Worm (Caenorhabditis elegans) whole organism, L4 larva: Measurements from ENCODE around the gene C01B9.4.
A peak's percentile ranks its signal among the peaks of the same experiment; 100 is the strongest.

Experiments
- D1046.2 ChIP-seq: fragments of 200-800 bp; sonication (Bioruptor generic); IDR thresholded peaks from 2 replicates; pipeline ENCODE4 v1.3.6; 2022; ENCODE audit warnings: missing genetic modification characterization, missing compliant biosample characterization
- F44E2.7 ChIP-seq: fragments of 200-800 bp; sonication (Bioruptor generic); IDR thresholded peaks from 2 replicates; pipeline ENCODE4 v2.1.2; 2022; ENCODE audit warnings: missing genetic modification characterization, missing compliant biosample characterization
- R02D3.7 ChIP-seq: fragments of 150-350 bp; sonication (generic microtip); optimal IDR thresholded peaks from 3 replicates; lab custom pipeline; 2014; ENCODE audit warnings: missing biosample characterization, missing genetic modification characterization
- Y48G9A.11 ChIP-seq: fragments of 200-800 bp; sonication (Bioruptor generic); IDR thresholded peaks from 2 replicates; pipeline ENCODE4 v1.3.6; 2022; ENCODE audit warnings: missing genetic modification reagents, missing genetic modification characterization, missing compliant biosample characterization
- Y75B8A.6 ChIP-seq: fragments of 200-800 bp; sonication (Bioruptor generic); IDR thresholded peaks from 2 replicates; pipeline ENCODE4 v1.3.6; 2022; ENCODE audit warnings: missing genetic modification reagents, missing genetic modification characterization, missing compliant biosample characterization
- ZK546.5 ChIP-seq, 2 experiments: sonication (generic microtip); optimal IDR thresholded peaks; 2 replicates each; lab custom pipeline; 2017; ENCODE audit warnings: missing biosample characterization in 2 of 2, missing genetic modification characterization in 2 of 2
- aha-1 ChIP-seq: fragments of 150-350 bp; peaks from one replicate; lab custom pipeline; 2014; ENCODE audit warnings: missing biosample characterization, missing genetic modification characterization
- arid-1 ChIP-seq: fragments of 200-800 bp; sonication (Bioruptor generic); conservative IDR thresholded peaks from 2 replicates; pipeline ENCODE4 v1.3.6; 2022; ENCODE audit warnings: missing genetic modification reagents, missing genetic modification characterization, missing compliant biosample characterization
- ceh-32 ChIP-seq: sonication (generic microtip); optimal IDR thresholded peaks from 2 replicates; lab custom pipeline; 2016; ENCODE audit warnings: mild to moderate bottlenecking, missing genetic modification characterization, missing compliant biosample characterization; ENCODE audit not compliant: poor library complexity
- ceh-44 ChIP-seq: fragments of 200-800 bp; sonication (Bioruptor generic); IDR thresholded peaks from 2 replicates; pipeline ENCODE4 v1.3.6; 2022; ENCODE audit warnings: missing genetic modification reagents, missing genetic modification characterization, missing compliant biosample characterization
- ces-1 ChIP-seq: fragments of 150-350 bp; sonication (generic microtip); optimal IDR thresholded peaks from 4 replicates; lab custom pipeline; 2014; ENCODE audit warnings: missing biosample characterization, missing genetic modification reagents, missing genetic modification characterization
- cey-2 ChIP-seq: sonication (generic microtip); optimal IDR thresholded peaks from 3 replicates; lab custom pipeline; 2017; ENCODE audit warnings: missing genetic modification characterization, mild to moderate bottlenecking, missing compliant biosample characterization, antibody characterized with exemption, borderline replicate concordance; ENCODE audit not compliant: insufficient read depth
- daf-12 ChIP-seq: fragments of 150-350 bp; optimal IDR thresholded peaks from 2 replicates; lab custom pipeline; 2014; ENCODE audit warnings: missing biosample characterization, missing genetic modification reagents, missing genetic modification characterization
- daf-16 ChIP-seq, 3 experiments: sonication (generic microtip); optimal IDR thresholded peaks; 2 replicates each; lab custom pipeline; 2016 to 2017; ENCODE audit warnings: missing genetic modification characterization in 3 of 3, missing genetic modification reagents in 3 of 3, mild to moderate bottlenecking in 2 of 3, missing compliant biosample characterization in 2 of 3, missing biosample characterization in 1 of 3, moderate library complexity in 1 of 3
- daf-8 ChIP-seq: fragments of 200-800 bp; sonication (Bioruptor generic); IDR thresholded peaks from 2 replicates; pipeline ENCODE4 v1.3.6; 2022; ENCODE audit warnings: missing genetic modification characterization, missing compliant biosample characterization
- dmd-6 ChIP-seq: fragments of 200-800 bp; sonication (Bioruptor generic); IDR thresholded peaks from 2 replicates; pipeline ENCODE4 v1.3.6; 2022; ENCODE audit warnings: missing genetic modification reagents, missing genetic modification characterization, missing compliant biosample characterization
- dmd-8 ChIP-seq: fragments of 200-800 bp; sonication (Bioruptor generic); IDR thresholded peaks from 2 replicates; pipeline ENCODE4 v1.3.6; 2022; ENCODE audit warnings: missing genetic modification characterization, missing compliant biosample characterization
- duxl-1 ChIP-seq: sonication (generic microtip); optimal IDR thresholded peaks from 2 replicates; lab custom pipeline; 2016; ENCODE audit warnings: mild to moderate bottlenecking, missing genetic modification characterization, moderate library complexity, missing compliant biosample characterization; ENCODE audit not compliant: poor library complexity
- dve-1 ChIP-seq: sonication (generic microtip); optimal IDR thresholded peaks from 2 replicates; lab custom pipeline; 2017; ENCODE audit warnings: antibody characterized with exemption, mild to moderate bottlenecking, missing genetic modification characterization, missing compliant biosample characterization; ENCODE audit not compliant: insufficient read depth
- egl-27 ChIP-seq: sonication (generic microtip); optimal IDR thresholded peaks from 3 replicates; lab custom pipeline; 2017; ENCODE audit warnings: missing biosample characterization, missing genetic modification reagents, missing genetic modification characterization
- egl-43 ChIP-seq: fragments of 200-800 bp; sonication (Bioruptor generic); IDR thresholded peaks from 2 replicates; pipeline ENCODE4 v1.3.6; 2022; ENCODE audit warnings: missing genetic modification reagents, missing genetic modification characterization, missing compliant biosample characterization
- fkh-10 ChIP-seq: fragments of 150-350 bp; optimal IDR thresholded peaks from 2 replicates; lab custom pipeline; 2014; ENCODE audit warnings: missing biosample characterization, missing genetic modification reagents, missing genetic modification characterization
- gei-8 ChIP-seq: fragments of 200-800 bp; sonication (Bioruptor generic); optimal IDR thresholded peaks from 2 replicates; lab custom pipeline; 2018; ENCODE audit warnings: mild to moderate bottlenecking, missing genetic modification characterization, missing compliant biosample characterization
- hif-1 ChIP-seq, 2 experiments: sonication (generic microtip); optimal IDR thresholded peaks; 2 replicates each; lab custom pipeline; 2016 to 2017; ENCODE audit warnings: missing compliant biosample characterization in 2 of 2, missing genetic modification characterization in 2 of 2, missing genetic modification reagents in 2 of 2, missing genotype in 2 of 2, mild to moderate bottlenecking in 1 of 2
- hlh-11 ChIP-seq: fragments of 200-800 bp; sonication (Bioruptor generic); optimal IDR thresholded peaks from 2 replicates; lab custom pipeline; 2018; ENCODE audit warnings: mild to moderate bottlenecking, missing genetic modification characterization, missing compliant biosample characterization
- hlh-30 ChIP-seq: sonication (generic microtip); optimal IDR thresholded peaks from 2 replicates; lab custom pipeline; 2017; ENCODE audit warnings: antibody characterized with exemption, mild to moderate bottlenecking, missing genetic modification characterization, missing compliant biosample characterization; ENCODE audit not compliant: insufficient read depth
- hmg-1.1 ChIP-seq: fragments of 200-800 bp; sonication (Bioruptor generic); IDR thresholded peaks from 2 replicates; pipeline ENCODE4 v1.3.6; 2022; ENCODE audit warnings: missing genetic modification reagents, missing genetic modification characterization, missing compliant biosample characterization
- jun-1 ChIP-seq: fragments of 150-350 bp; optimal IDR thresholded peaks from 2 replicates; lab custom pipeline; 2014; ENCODE audit warnings: missing biosample characterization, missing genetic modification reagents, missing genetic modification characterization
- lin-1 ChIP-seq: fragments of 200-800 bp; sonication (Bioruptor generic); IDR thresholded peaks from 2 replicates; pipeline ENCODE4 v1.3.6; 2022; ENCODE audit warnings: missing genetic modification reagents, missing genetic modification characterization, missing compliant biosample characterization
- lir-3 ChIP-seq: sonication (generic microtip); optimal IDR thresholded peaks from 2 replicates; lab custom pipeline; 2016; ENCODE audit warnings: mild to moderate bottlenecking, missing genetic modification characterization, missing compliant biosample characterization
- madf-9 ChIP-seq: fragments of 200-800 bp; sonication (Bioruptor generic); conservative IDR thresholded peaks from 2 replicates; pipeline ENCODE4 v1.3.6; 2022; ENCODE audit warnings: missing genetic modification reagents, missing genetic modification characterization, missing compliant biosample characterization
- mes-2 ChIP-seq: sonication (generic microtip); optimal IDR thresholded peaks from 2 replicates; lab custom pipeline; 2016; ENCODE audit warnings: missing genotype, mild to moderate bottlenecking, missing genetic modification characterization, missing compliant biosample characterization; ENCODE audit not compliant: poor library complexity, severe bottlenecking
- mxl-3 ChIP-seq: fragments of 200-800 bp; sonication (Bioruptor generic); optimal IDR thresholded peaks from 2 replicates; lab custom pipeline; 2018; ENCODE audit warnings: mild to moderate bottlenecking, missing genetic modification characterization, missing compliant biosample characterization
- nhr-102 ChIP-seq: sonication (generic microtip); optimal IDR thresholded peaks from 2 replicates; lab custom pipeline; 2016; ENCODE audit warnings: mild to moderate bottlenecking, missing genetic modification characterization, moderate library complexity, missing compliant biosample characterization
- nhr-11 ChIP-seq: fragments of 150-350 bp; optimal IDR thresholded peaks from 2 replicates; lab custom pipeline; 2014; ENCODE audit warnings: missing biosample characterization, missing genetic modification characterization
- nhr-28 ChIP-seq: fragments of 150-350 bp; optimal IDR thresholded peaks from 2 replicates; lab custom pipeline; 2014; ENCODE audit warnings: missing biosample characterization, missing genetic modification characterization
- nhr-42 ChIP-seq: fragments of 200-800 bp; sonication (Bioruptor generic); IDR thresholded peaks from 2 replicates; pipeline ENCODE4 v1.3.6; 2022; ENCODE audit warnings: missing genetic modification characterization, missing compliant biosample characterization
- nhr-6 ChIP-seq: fragments of 150-350 bp; optimal IDR thresholded peaks from 2 replicates; lab custom pipeline; 2014; ENCODE audit warnings: missing biosample characterization, missing genetic modification characterization
- nhr-76 ChIP-seq: fragments of 150-350 bp; optimal IDR thresholded peaks from 2 replicates; lab custom pipeline; 2014; ENCODE audit warnings: missing biosample characterization, missing genetic modification characterization
- nhr-77 ChIP-seq: fragments of 150-350 bp; optimal IDR thresholded peaks from 2 replicates; lab custom pipeline; 2014; ENCODE audit warnings: missing biosample characterization, missing genetic modification characterization
- pha-4 ChIP-seq, 2 experiments: fragments of 150-350 bp in 1 of 2; fragments of 200-800 bp in 1 of 2; sonication (Bioruptor generic) in 1 of 2; IDR thresholded peaks in 1 of 2; optimal IDR thresholded peaks in 1 of 2; 2 replicates each; pipeline versions ENCODE4 v1.3.6 to Lab custom; 2014 to 2022; ENCODE audit warnings: missing genetic modification characterization in 2 of 2, missing genetic modification reagents in 2 of 2, missing biosample characterization in 1 of 2, missing compliant biosample characterization in 1 of 2
- php-3 ChIP-seq: fragments of 200-800 bp; sonication (Bioruptor generic); IDR thresholded peaks from 2 replicates; pipeline ENCODE4 v1.3.6; 2022; ENCODE audit warnings: missing genetic modification reagents, missing genetic modification characterization, missing compliant biosample characterization
- pqm-1 ChIP-seq: sonication (generic microtip); optimal IDR thresholded peaks from 2 replicates; lab custom pipeline; 2017; ENCODE audit warnings: missing biosample characterization, missing genetic modification characterization
- rbr-2 ChIP-seq: sonication (generic microtip); optimal IDR thresholded peaks from 2 replicates; lab custom pipeline; 2016; ENCODE audit warnings: missing genotype, missing genetic modification characterization, missing compliant biosample characterization
- skn-1 ChIP-seq: fragments of 150-350 bp; optimal IDR thresholded peaks from 2 replicates; lab custom pipeline; 2014; ENCODE audit warnings: missing biosample characterization, missing genetic modification characterization
- tag-97 ChIP-seq: fragments of 200-800 bp; sonication (Bioruptor generic); IDR thresholded peaks from 2 replicates; pipeline ENCODE4 v1.3.6; 2022; ENCODE audit warnings: missing genetic modification characterization, missing compliant biosample characterization
- unc-62 ChIP-seq, 3 experiments: fragments of 150-350 bp in 1 of 3; sonication (generic microtip); optimal IDR thresholded peaks in 2 of 3; peaks in 1 of 3; 1 replicate in 1 of 3; 2 replicates in 2 of 3; lab custom pipeline; 2014 to 2017; ENCODE audit warnings: missing biosample characterization in 3 of 3, missing genetic modification characterization in 3 of 3, missing genetic modification reagents in 3 of 3, missing genotype in 1 of 3
- vab-7 ChIP-seq: fragments of 200-800 bp; sonication (Bioruptor generic); IDR thresholded peaks from 2 replicates; pipeline ENCODE4 v1.3.6; 2022; ENCODE audit warnings: missing genetic modification reagents, missing genetic modification characterization, missing compliant biosample characterization
- zag-1 ChIP-seq: fragments of 150-350 bp; optimal IDR thresholded peaks from 2 replicates; lab custom pipeline; 2014; ENCODE audit warnings: missing biosample characterization, missing genetic modification characterization

C01B9.4 gene

ce11 chrII:13813950-13814349 is 30.2 kb upstream of the C01B9.4 start:
- TF ChIP-seq aha-1 (tag; lab: Kevin White, UChicago) (peak; percentile 97), hlh-11 (tag; lab: Kevin White, UChicago) (peak; percentile 82), R02D3.7 (no peak), arid-1 (GFP tag; lab: Robert Waterston, UW) (no peak), madf-9 (GFP tag; lab: Robert Waterston, UW) (no peak), ces-1 (no peak), fkh-10 (GFP tag; lab: Kevin White, UChicago) (no peak), duxl-1 (tag; lab: Kevin White, UChicago) (no peak), nhr-42 (GFP tag; lab: Robert Waterston, UW) (peak; percentile 30; the same call in 1 of the 2 replicates), hlh-30 (peak; percentile 26), nhr-77 (peak; percentile 82), D1046.2 (GFP tag; lab: Robert Waterston, UW) (no peak), zag-1 (tag; lab: Kevin White, UChicago) (no peak), Y48G9A.11 (GFP tag; lab: Robert Waterston, UW) (no peak), mxl-3 (GFP tag; lab: Kevin White, UChicago) (no peak), F44E2.7 (GFP tag; lab: Robert Waterston, UW) (no peak), daf-12 (no peak), lin-1 (GFP tag; lab: Robert Waterston, UW) (0 out of 2 replicates have a peak, but pooled peaks have one; percentile 17), lir-3 (no peak), nhr-28 (tag; lab: Kevin White, UChicago) (peak; percentile 76), php-3 (GFP tag; lab: Robert Waterston, UW) (0 out of 2 replicates have a peak, but pooled peaks have one; percentile 11), skn-1 (no peak), jun-1 (no peak), nhr-102 (no peak), pqm-1 (tag; lab: Kevin White, UChicago) (peak; percentile 90), gei-8 (no peak), vab-7 (no peak), pha-4 (GFP tag; IDR thresholded peaks at IDR 0.05; lab: Robert Waterston, UW) (0 out of 2 replicates have a peak, but pooled peaks have one; percentile 20), pha-4 (tag; optimal IDR thresholded peaks at IDR 0.05; lab: Kevin White, UChicago) (no peak), ZK546.5 (tag; optimal IDR thresholded peaks at IDR 0.05; lab: Kevin White, UChicago) (no peak), dve-1 (tag; lab: Kevin White, UChicago) (peak; percentile 56), egl-43 (GFP tag; lab: Robert Waterston, UW) (no peak), nhr-76 (no peak), hif-1 (tag; optimal IDR thresholded peaks at IDR 0.05; lab: Kevin White, UChicago) (no peak), dmd-6 (peak; percentile 81), nhr-11 (no peak), ceh-44 (GFP tag; lab: Robert Waterston, UW) (no peak), dmd-8 (GFP tag; lab: Robert Waterston, UW) (no peak), rbr-2 (tag; lab: Kevin White, UChicago) (no peak), Y75B8A.6 (GFP tag; lab: Robert Waterston, UW) (no peak), tag-97 (GFP tag; lab: Robert Waterston, UW) (no peak), ceh-32 (no peak), mes-2 (peak; percentile 13), cey-2 (tag; lab: Kevin White, UChicago) (no peak), daf-16 (GFP tag; optimal IDR thresholded peaks at IDR 0.05; lab: Kevin White, UChicago) (no peak), daf-16 (tag; optimal IDR thresholded peaks at IDR 0.05; lab: Kevin White, UChicago) (peak; percentile 37), unc-62 (GFP tag; optimal IDR thresholded peaks at IDR 0.05 in 1 of 2; lab: Kevin White, UChicago) (peak in 1 of 2 experiments; percentile 26), unc-62 (tag; optimal IDR thresholded peaks at IDR 0.05; lab: Kevin White, UChicago) (no peak), egl-27 (tag; lab: Kevin White, UChicago) (no peak), nhr-6 (tag; lab: Kevin White, UChicago) (no peak), daf-8 (GFP tag; lab: Robert Waterston, UW) (no peak), hmg-1.1 (GFP tag; lab: Robert Waterston, UW) (no peak)
